Fruit fly (Drosophila melanogaster): ENCODE measurements around the gene CG42464.

Gene CG42464

DNA sequence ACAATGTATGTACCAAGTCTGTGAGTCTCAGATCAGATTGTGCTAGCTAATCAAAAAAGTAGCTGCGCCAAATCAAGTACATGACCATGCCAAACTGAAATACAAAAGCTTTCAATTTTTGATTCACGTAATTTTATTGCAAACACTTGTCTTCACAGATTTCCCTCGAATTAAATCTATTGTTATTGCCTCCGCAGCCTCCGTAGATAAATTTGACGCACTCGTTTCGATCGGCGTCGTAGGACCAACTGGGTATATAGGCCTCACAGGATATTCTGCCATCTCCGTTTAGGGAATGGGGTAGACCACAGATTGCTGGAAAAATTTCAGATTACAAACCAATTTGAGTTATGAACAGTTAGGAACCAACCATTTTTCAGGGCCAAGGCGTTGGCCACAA, 4.3 kb upstream of the CG42464 start, which contains the start of gene CG43165:
Gene CG43165 (minus strand): TSS at position 101 of the 400 bp plus-strand sequence.
- TF ChIP-seq CG8765 (GFP tag; IDR thresholded peaks at IDR 0.05) (peak; percentile 22; the same call in 1 of the 2 replicates), inv (GFP tag; IDR thresholded peaks at IDR 0.05; ENCODE audit: partially characterized antibody) (no peak), Pdp1 (GFP tag; optimal IDR thresholded peaks at IDR 0.05) (peak in 1 of 2 experiments; percentile 12), NfI (GFP tag; optimal IDR thresholded peaks at IDR 0.05) (no peak), CG18619 (GFP tag; optimal IDR thresholded peaks at IDR 0.05) (no peak)

DNA sequence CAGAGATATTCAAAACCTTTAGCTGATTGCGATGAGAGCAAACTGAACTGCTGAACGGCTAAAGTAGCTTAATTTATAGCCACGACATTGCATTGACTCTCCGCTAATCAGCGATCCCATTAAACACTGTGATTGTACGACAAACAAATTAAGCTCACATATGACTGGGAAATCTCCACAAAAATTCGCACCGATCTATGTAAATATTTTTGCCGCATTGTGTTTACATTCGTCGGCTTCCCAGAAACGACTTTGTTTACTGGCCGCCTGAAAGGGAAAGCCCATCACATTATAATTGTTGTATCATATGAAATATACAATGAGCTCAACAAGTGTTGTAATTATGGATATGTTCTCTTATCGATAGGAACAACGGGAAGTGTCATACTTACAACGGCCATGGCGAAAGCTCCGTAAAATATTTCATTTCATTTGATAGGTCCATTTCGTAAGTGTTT, 3.9 kb upstream of the CG42464 start, which contains the start of gene CG16713:
Gene CG16713 (minus strand): TSS at position 51 of the 458 bp plus-strand sequence.
- TF ChIP-seq sug (tag; optimal IDR thresholded peaks at IDR 0.05) (peak; percentile 25), CG34376 (GFP tag; optimal IDR thresholded peaks at IDR 0.05) (peak; percentile 31), slp2 (GFP tag; optimal IDR thresholded peaks at IDR 0.05) (no peak)

dm6 chr2L:3696438-3696837, 2.8 kb upstream of the CG42464 start, which contains the start of gene IM33:
Gene IM33 (minus strand): TSS chr2L:3696658.
- TF ChIP-seq HLHmδ (GFP tag; optimal IDR thresholded peaks at IDR 0.05) = no peak
- no peak for TF ChIP-seq exex (tag; optimal IDR thresholded peaks at IDR 0.05)
- TF ChIP-seq h (optimal IDR thresholded peaks at IDR 0.05) = no peak
- no peak for TF ChIP-seq tin (GFP tag; optimal IDR thresholded peaks at IDR 0.05)
- TF ChIP-seq sima (GFP tag; optimal IDR thresholded peaks at IDR 0.05) = no peak
- TF ChIP-seq sug (tag; optimal IDR thresholded peaks at IDR 0.05) = peak; percentile 51
- TF ChIP-seq CG10543 (GFP tag; optimal IDR thresholded peaks at IDR 0.05) = peak; percentile 11
- no peak for TF ChIP-seq az2 (GFP tag; optimal IDR thresholded peaks at IDR 0.05)
- peak; percentile 61 for TF ChIP-seq CG34376 (GFP tag; optimal IDR thresholded peaks at IDR 0.05)
- no peak for TF ChIP-seq pfk (GFP tag; optimal IDR thresholded peaks at IDR 0.05)
- 0 out of 3 replicates have a peak, but pooled peaks have one; percentile 9 for TF ChIP-seq CG7357 (GFP tag; IDR thresholded peaks at IDR 0.05)
- TF ChIP-seq Vsx1 (GFP tag; optimal IDR thresholded peaks at IDR 0.05) = no peak
- TF ChIP-seq CG4617 (GFP tag; optimal IDR thresholded peaks at IDR 0.05; ENCODE audit: borderline replicate concordance) = no peak
- no peak for TF ChIP-seq ab (GFP tag; optimal IDR thresholded peaks at IDR 0.05)
- TF ChIP-seq CG1647 (GFP tag; optimal IDR thresholded peaks at IDR 0.05) = no peak
- no peak for TF ChIP-seq BEAF-32 (GFP tag; optimal IDR thresholded peaks at IDR 0.05)
- TF ChIP-seq CG10959 (GFP tag; IDR thresholded peaks at IDR 0.05) = no peak
- no peak for TF ChIP-seq Atf3 (GFP tag; optimal IDR thresholded peaks at IDR 0.05)
- TF ChIP-seq C15 (GFP tag; IDR thresholded peaks at IDR 0.05) = no peak
- TF ChIP-seq CG16815 (GFP tag; optimal IDR thresholded peaks at IDR 0.05) = no peak
- TF ChIP-seq tap (tag; optimal IDR thresholded peaks at IDR 0.05) = no peak

- TF ChIP-seq Camta (GFP tag; optimal IDR thresholded peaks at IDR 0.05) (no peak), Eip74EF (GFP tag; optimal IDR thresholded peaks at IDR 0.05) (peak in 1 of 2 experiments; percentile 14), CkIIα-i1 (GFP tag; IDR thresholded peaks at IDR 0.05) (no peak)
These were observed 1.5 kb upstream of the CG42464 start, which contains the start of gene CG3604 for dm6 chr2L:3697772-3698171. Gene CG3604 (minus strand): TSS chr2L:3697872.

- TF ChIP-seq CoRest (tag; optimal IDR thresholded peaks at IDR 0.05) (no peak), kah (GFP tag; optimal IDR thresholded peaks at IDR 0.05) (no peak), Kr (GFP tag; optimal IDR thresholded peaks at IDR 0.05) (no peak), CG3281 (GFP tag; optimal IDR thresholded peaks at IDR 0.05) (no peak), CG5245 (GFP tag; optimal IDR thresholded peaks at IDR 0.05) (no peak), CG14667 (GFP tag; IDR thresholded peaks at IDR 0.05) (no peak), CG4404 (GFP tag; IDR thresholded peaks at IDR 0.05) (no peak), CG7556 (GFP tag; optimal IDR thresholded peaks at IDR 0.05) (no peak), CG7963 (GFP tag; IDR thresholded peaks at IDR 0.05; ENCODE audit: partially characterized antibody) (no peak)
These were observed 631 bp downstream of the CG42464 start, which contains the start of gene CG42465 for dm6 chr2L:3699895-3700294. Gene CG42465 (plus strand): TSS chr2L:3700195.

All from whole organism, embryonic.